Fruit fly (Drosophila melanogaster) whole organism, embryonic: ENCODE data around the gene Atox1.

Experiments used
- Abd-B ChIP-seq: fragments of 200-800 bp; sonication (Bioruptor generic); optimal IDR thresholded peaks from 2 replicates; lab custom pipeline; 2018; ENCODE audit warnings: missing biosample characterization, mild to moderate bottlenecking, missing genetic modification characterization, moderate library complexity
- Bteb2 ChIP-seq: fragments of 200-800 bp; sonication (Bioruptor generic); optimal IDR thresholded peaks from 2 replicates; lab custom pipeline; 2016; ENCODE audit warnings: missing biosample characterization, missing genetic modification characterization
- C15 ChIP-seq: fragments of 200-800 bp; sonication (Bioruptor generic); IDR thresholded peaks from 3 replicates; pipeline ENCODE4 v1.3.6; 2022; ENCODE audit warnings: missing biosample characterization, missing genetic modification characterization
- CG10321 ChIP-seq: fragments of 200-800 bp; sonication (Bioruptor generic); IDR thresholded peaks from 2 replicates; pipeline ENCODE4 v1.3.6; 2022; ENCODE audit warnings: missing biosample characterization, missing genetic modification characterization
- CG10565 ChIP-seq: fragments of 200-800 bp; sonication (Bioruptor generic); optimal IDR thresholded peaks from 3 replicates; lab custom pipeline; 2016; ENCODE audit warnings: missing biosample characterization, mild to moderate bottlenecking, missing genetic modification characterization
- CG11560 ChIP-seq: fragments of 200-800 bp; sonication (Bioruptor generic); IDR thresholded peaks from 3 replicates; pipeline ENCODE4 v1.3.6; 2022; ENCODE audit warnings: missing biosample characterization, missing genetic modification characterization
- CG13424 ChIP-seq: fragments of 200-800 bp; sonication (Bioruptor generic); optimal IDR thresholded peaks from 2 replicates; lab custom pipeline; 2019; ENCODE audit warnings: missing biosample characterization, mild to moderate bottlenecking, missing genetic modification characterization, moderate library complexity
- CG17359 ChIP-seq: fragments of 200-800 bp; sonication (Bioruptor generic); optimal IDR thresholded peaks from 3 replicates; lab custom pipeline; 2018; ENCODE audit warnings: missing biosample characterization, mild to moderate bottlenecking, missing genetic modification characterization, moderate library complexity
- CG2120 ChIP-seq: fragments of 200-800 bp; sonication (Bioruptor generic); optimal IDR thresholded peaks from 3 replicates; lab custom pipeline; 2016; ENCODE audit warnings: missing biosample characterization, missing genetic modification characterization
- CG34224 ChIP-seq: fragments of 200-800 bp; sonication (Bioruptor generic); IDR thresholded peaks from 3 replicates; pipeline ENCODE4 v1.3.6; 2022; ENCODE audit warnings: missing biosample characterization, missing genetic modification characterization; ENCODE audit not compliant: partially characterized antibody
- CG34376 ChIP-seq: fragments of 200-800 bp; sonication (Bioruptor generic); optimal IDR thresholded peaks from 2 replicates; lab custom pipeline; 2018; ENCODE audit warnings: missing biosample characterization, mild to moderate bottlenecking, missing genetic modification characterization
- CG3726 ChIP-seq: fragments of 200-800 bp; sonication (Bioruptor generic); IDR thresholded peaks from 3 replicates; pipeline ENCODE4, ENCODE4 v1.3.6; 2022; ENCODE audit warnings: missing biosample characterization, missing genetic modification characterization
- CG4282 ChIP-seq: fragments of 200-800 bp; sonication (Bioruptor generic); optimal IDR thresholded peaks from 2 replicates; lab custom pipeline; 2016; ENCODE audit warnings: missing biosample characterization, missing genetic modification characterization
- CG4617 ChIP-seq: fragments of 200-800 bp; sonication (Bioruptor generic); optimal IDR thresholded peaks from 3 replicates; lab custom pipeline; 2016; ENCODE audit warnings: missing biosample characterization, missing genetic modification characterization, borderline replicate concordance
- CG4730 ChIP-seq: fragments of 200-800 bp; sonication (Bioruptor generic); IDR thresholded peaks from 2 replicates; pipeline ENCODE4 v1.3.6; 2022; ENCODE audit warnings: missing biosample characterization, missing genetic modification characterization
- CG6272 ChIP-seq: fragments of 200-800 bp; sonication (Bioruptor generic); IDR thresholded peaks from 2 replicates; pipeline ENCODE4 v1.3.6; 2022; ENCODE audit warnings: missing biosample characterization, missing genetic modification characterization
- CG7745 ChIP-seq: fragments of 200-800 bp; sonication (Bioruptor generic); optimal IDR thresholded peaks from 2 replicates; lab custom pipeline; 2018; ENCODE audit warnings: missing biosample characterization, mild to moderate bottlenecking, missing genetic modification characterization, moderate library complexity
- CG8944 ChIP-seq: fragments of 200-800 bp; sonication (Bioruptor generic); optimal IDR thresholded peaks from 3 replicates; lab custom pipeline; 2016; ENCODE audit warnings: missing biosample characterization, missing genetic modification characterization
- D19A ChIP-seq: fragments of 200-800 bp; optimal IDR thresholded peaks from 3 replicates; lab custom pipeline; 2019; ENCODE audit warnings: missing biosample characterization, mild to moderate bottlenecking, missing genetic modification characterization, moderate library complexity
- Dip3 ChIP-seq: fragments of 200-800 bp; sonication (Bioruptor generic); optimal IDR thresholded peaks from 3 replicates; lab custom pipeline; 2016; ENCODE audit warnings: missing biosample characterization, missing genetic modification characterization
- Dref ChIP-seq: fragments of 200-800 bp; sonication (Bioruptor generic); IDR thresholded peaks from 2 replicates; pipeline ENCODE4 v1.3.6; 2022; ENCODE audit warnings: missing biosample characterization, missing genetic modification characterization
- Gsc ChIP-seq: fragments of 200-800 bp; sonication (Bioruptor generic); IDR thresholded peaks from 2 replicates; pipeline ENCODE4 v1.3.6; 2022; ENCODE audit warnings: missing biosample characterization, missing genetic modification characterization
- Mrtf ChIP-seq: fragments of 200-800 bp; sonication (Bioruptor generic); IDR thresholded peaks from 3 replicates; pipeline ENCODE4 v1.3.6; 2022; ENCODE audit warnings: missing biosample characterization, missing genetic modification characterization
- NC2α ChIP-seq: fragments of 200-800 bp; sonication (Bioruptor generic); optimal IDR thresholded peaks from 2 replicates; lab custom pipeline; 2016; ENCODE audit warnings: missing biosample characterization, missing genetic modification characterization
- NFAT ChIP-seq: fragments of 200-800 bp; sonication (Bioruptor generic); IDR thresholded peaks from 2 replicates; pipeline ENCODE4 v1.3.6; 2022; ENCODE audit warnings: missing biosample characterization, missing genetic modification characterization
- NK7.1 ChIP-seq: fragments of 200-800 bp; sonication (Bioruptor generic); optimal IDR thresholded peaks from 3 replicates; lab custom pipeline; 2016; ENCODE audit warnings: missing biosample characterization, missing genetic modification characterization
- Neu2 ChIP-seq: fragments of 200-800 bp; sonication (Bioruptor generic); optimal IDR thresholded peaks from 3 replicates; lab custom pipeline; 2016; ENCODE audit warnings: missing biosample characterization, missing genetic modification characterization, borderline replicate concordance
- Ptx1 ChIP-seq: fragments of 200-800 bp; sonication (Bioruptor generic); IDR thresholded peaks from 2 replicates; pipeline ENCODE4 v1.3.6; 2022; ENCODE audit warnings: missing biosample characterization, missing genetic modification characterization
- Sin3A ChIP-seq: fragments of >200 bp; optimal IDR thresholded peaks from 2 replicates; lab custom pipeline; 2018
- ac ChIP-seq: fragments of 200-800 bp; sonication (Bioruptor generic); optimal IDR thresholded peaks from 3 replicates; lab custom pipeline; 2017; ENCODE audit warnings: missing biosample characterization, mild to moderate bottlenecking, missing genetic modification characterization
- bab2 ChIP-seq: fragments of 200-800 bp; sonication (Bioruptor generic); optimal IDR thresholded peaks from 2 replicates; lab custom pipeline; 2016; ENCODE audit warnings: missing biosample characterization, missing genetic modification characterization
- caup ChIP-seq: fragments of 200-800 bp; sonication (Bioruptor generic); optimal IDR thresholded peaks from 3 replicates; lab custom pipeline; 2017; ENCODE audit warnings: missing biosample characterization, mild to moderate bottlenecking, missing genetic modification characterization, moderate library complexity; ENCODE audit not compliant: severe bottlenecking
- crc ChIP-seq: fragments of 200-800 bp; sonication (Bioruptor generic); optimal IDR thresholded peaks from 2 replicates; lab custom pipeline; 2016; ENCODE audit warnings: missing biosample characterization, missing genetic modification characterization
- dimm ChIP-seq: fragments of 200-800 bp; sonication (Bioruptor generic); IDR thresholded peaks from 2 replicates; pipeline ENCODE4 v1.3.6; 2022; ENCODE audit warnings: missing biosample characterization, missing genetic modification characterization
- dysf ChIP-seq: fragments of 200-800 bp; sonication (Bioruptor generic); IDR thresholded peaks from 3 replicates; pipeline ENCODE4 v1.3.6; 2022; ENCODE audit warnings: missing biosample characterization, missing genetic modification characterization
- esg ChIP-seq: fragments of 200-800 bp; sonication (Bioruptor generic); conservative IDR thresholded peaks from 2 replicates; pipeline ENCODE4 v1.3.6; 2022; ENCODE audit warnings: missing biosample characterization, missing genetic modification characterization
- eve ChIP-seq, 2 experiments: fragments of >200 bp; optimal IDR thresholded peaks; 2 replicates each; lab custom pipeline; 2017; ENCODE audit warnings: missing biosample characterization in 2 of 2, missing genetic modification characterization in 2 of 2
- ewg ChIP-seq: fragments of 200-800 bp; sonication (Bioruptor generic); optimal IDR thresholded peaks from 3 replicates; lab custom pipeline; 2017; ENCODE audit warnings: mild to moderate bottlenecking, missing biosample characterization, missing genetic modification reagents, missing genetic modification characterization
- ind ChIP-seq: fragments of 200-800 bp; sonication (Bioruptor generic); optimal IDR thresholded peaks from 3 replicates; lab custom pipeline; 2016; ENCODE audit warnings: missing biosample characterization, missing genetic modification characterization
- knrl ChIP-seq: fragments of 200-800 bp; sonication (Bioruptor generic); IDR thresholded peaks from 3 replicates; pipeline ENCODE4 v1.3.6; 2022; ENCODE audit warnings: missing biosample characterization, missing genetic modification characterization; ENCODE audit not compliant: partially characterized antibody
- lbe ChIP-seq: fragments of 200-800 bp; sonication (Bioruptor generic); optimal IDR thresholded peaks from 2 replicates; lab custom pipeline; 2016; ENCODE audit warnings: missing biosample characterization, mild to moderate bottlenecking, missing genetic modification characterization
- lola ChIP-seq, 3 experiments: fragments of >200 bp in 2 of 3; fragments of 200-800 bp in 1 of 3; sonication (Bioruptor generic) in 1 of 3; optimal IDR thresholded peaks; 2 replicates each; lab custom pipeline; 2017 to 2019; ENCODE audit warnings: missing biosample characterization in 3 of 3, missing genetic modification characterization in 3 of 3, mild to moderate bottlenecking in 1 of 3, moderate library complexity in 1 of 3
- maf-S ChIP-seq: fragments of 200-800 bp; sonication (Bioruptor generic); optimal IDR thresholded peaks from 2 replicates; lab custom pipeline; 2016; ENCODE audit warnings: missing biosample characterization, missing genetic modification characterization
- nerfin-2 ChIP-seq: fragments of 200-800 bp; sonication (Bioruptor generic); IDR thresholded peaks from 2 replicates; pipeline ENCODE4 v1.3.6; 2022; ENCODE audit warnings: missing biosample characterization, missing genetic modification characterization; ENCODE audit not compliant: partially characterized antibody
- nmo ChIP-seq: fragments of 200-800 bp; sonication (Bioruptor generic); optimal IDR thresholded peaks from 2 replicates; lab custom pipeline; 2018; ENCODE audit warnings: missing biosample characterization, mild to moderate bottlenecking, missing genetic modification characterization, moderate library complexity
- onecut ChIP-seq: fragments of 200-800 bp; sonication (Bioruptor generic); IDR thresholded peaks from 2 replicates; pipeline ENCODE4 v1.3.6; 2022; ENCODE audit warnings: missing biosample characterization, missing genetic modification characterization
- phol ChIP-seq: fragments of 200-800 bp; sonication (Bioruptor generic); optimal IDR thresholded peaks from 3 replicates; lab custom pipeline; 2018; ENCODE audit warnings: missing biosample characterization, mild to moderate bottlenecking, missing genetic modification characterization, moderate library complexity
- pros ChIP-seq: fragments of 200-800 bp; sonication (Bioruptor generic); optimal IDR thresholded peaks from 3 replicates; lab custom pipeline; 2019; ENCODE audit warnings: missing biosample characterization, mild to moderate bottlenecking, missing genetic modification characterization, moderate library complexity
- psq ChIP-seq: fragments of 200-800 bp; sonication (Bioruptor generic); optimal IDR thresholded peaks from 2 replicates; lab custom pipeline; 2017; ENCODE audit warnings: missing biosample characterization, missing genetic modification characterization
- slp2 ChIP-seq: fragments of 200-800 bp; sonication (Bioruptor generic); optimal IDR thresholded peaks from 2 replicates; lab custom pipeline; 2016; ENCODE audit warnings: missing biosample characterization, missing genetic modification characterization
- tgo ChIP-seq: fragments of 200-800 bp; sonication (Bioruptor generic); IDR thresholded peaks from 3 replicates; pipeline ENCODE4 v1.3.6; 2022; ENCODE audit warnings: missing biosample characterization, missing genetic modification characterization
- trem ChIP-seq: fragments of 200-800 bp; optimal IDR thresholded peaks from 3 replicates; lab custom pipeline; 2019; ENCODE audit warnings: missing biosample characterization, mild to moderate bottlenecking, missing genetic modification characterization, moderate library complexity

Atox1 gene

dm6 chr3L:21604265-21604664, 36.5 kb upstream of the Atox1 start (continued):
- no peak for TF ChIP-seq CG13424
- TF ChIP-seq psq = peak; percentile 27
- peak; percentile 37 for TF ChIP-seq CG4282 (GFP tag; lab: Kevin White, UChicago)
- TF ChIP-seq CG34224 (GFP tag; lab: Robert Waterston, UW) = no peak
- peak; percentile 68 for TF ChIP-seq CG17359
- TF ChIP-seq Bteb2 (GFP tag; lab: Kevin White, UChicago) = peak; percentile 2
- TF ChIP-seq trem = peak; percentile 53
- no peak for TF ChIP-seq slp2 (GFP tag; lab: Kevin White, UChicago)
- no peak for TF ChIP-seq C15 (GFP tag; lab: Robert Waterston, UW)
- peak; percentile 59 for TF ChIP-seq tgo (GFP tag; lab: Robert Waterston, UW)
- TF ChIP-seq phol = peak; percentile 47
- TF ChIP-seq dysf (GFP tag; lab: Robert Waterston, UW) = peak; percentile 71; the same call in 2 of the 3 replicates
- TF ChIP-seq Dref = no peak
- no peak for TF ChIP-seq CG6272 (GFP tag; lab: Robert Waterston, UW)
- no peak for TF ChIP-seq pros (GFP tag; lab: Kevin White, UChicago)
- TF ChIP-seq CG8944 (GFP tag; lab: Kevin White, UChicago) = peak; percentile 72
- no peak for TF ChIP-seq CG34376 (GFP tag; lab: Kevin White, UChicago)
- TF ChIP-seq ewg = no peak
- no peak for TF ChIP-seq esg (GFP tag; lab: Robert Waterston, UW)
- peak; percentile 75 for TF ChIP-seq NFAT
- peak; percentile 66; the same call in 2 of the 3 replicates for TF ChIP-seq knrl (GFP tag; lab: Robert Waterston, UW)
- TF ChIP-seq maf-S (GFP tag; lab: Kevin White, UChicago) = peak; percentile 50
- TF ChIP-seq Mrtf (GFP tag; lab: Robert Waterston, UW) = peak; percentile 67
- no peak for TF ChIP-seq nmo (GFP tag; lab: Kevin White, UChicago)
- peak; percentile 46 for TF ChIP-seq CG4617 (GFP tag; lab: Kevin White, UChicago)
- TF ChIP-seq ind = peak; percentile 42
- TF ChIP-seq caup (GFP tag; lab: Kevin White, UChicago) = peak; percentile 47
- peak; percentile 18; the same call in 1 of the 3 replicates for TF ChIP-seq CG3726 (GFP tag; lab: Robert Waterston, UW)
- no peak for TF ChIP-seq CG10321 (GFP tag; lab: Robert Waterston, UW)
- peak in 1 of 3 experiments; percentile 13 for TF ChIP-seq lola (GFP tag; optimal IDR thresholded peaks at IDR 0.05; lab: Kevin White, UChicago)
- no peak for TF ChIP-seq nerfin-2 (GFP tag; lab: Robert Waterston, UW)
- peak; percentile 46; the same call in 1 of the 2 replicates for TF ChIP-seq onecut (GFP tag; lab: Robert Waterston, UW)
- TF ChIP-seq CG10565 = no peak
- no peak for TF ChIP-seq D19A (tag; lab: Kevin White, UChicago)
- TF ChIP-seq CG2120 (GFP tag; lab: Kevin White, UChicago) = peak; percentile 64
- TF ChIP-seq NK7.1 = peak; percentile 1
- no peak for TF ChIP-seq ac (GFP tag; lab: Kevin White, UChicago)
- peak; percentile 19 for TF ChIP-seq crc (GFP tag; lab: Kevin White, UChicago)
- TF ChIP-seq CG4730 = peak; percentile 67
- TF ChIP-seq CG11560 (tag; lab: Robert Waterston, UW) = no peak; the same call in 2 of the 3 replicates
- TF ChIP-seq dimm = no peak
- TF ChIP-seq Abd-B (GFP tag; lab: Kevin White, UChicago) = no peak
- no peak for TF ChIP-seq Gsc (GFP tag; lab: Robert Waterston, UW)
- TF ChIP-seq eve (GFP tag; optimal IDR thresholded peaks at IDR 0.05; lab: Kevin White, UChicago) = no peak
- peak; percentile 40 for TF ChIP-seq Dip3 (GFP tag; lab: Kevin White, UChicago)
- no peak for TF ChIP-seq CG7745 (tag; lab: Kevin White, UChicago)
- no peak for TF ChIP-seq Neu2 (GFP tag; lab: Kevin White, UChicago)
- TF ChIP-seq Ptx1 (GFP tag; lab: Robert Waterston, UW) = no peak
- no peak for TF ChIP-seq NC2α (GFP tag; lab: Kevin White, UChicago)
- TF ChIP-seq bab2 (GFP tag; lab: Kevin White, UChicago) = peak; percentile 62
- TF ChIP-seq lbe (GFP tag; lab: Kevin White, UChicago) = no peak
- TF ChIP-seq Sin3A (lab: Kevin White, UChicago) = no peak
